Fruit fly (Drosophila melanogaster): ENCODE results near the gene Tgi.

Tgi gene

DNA sequence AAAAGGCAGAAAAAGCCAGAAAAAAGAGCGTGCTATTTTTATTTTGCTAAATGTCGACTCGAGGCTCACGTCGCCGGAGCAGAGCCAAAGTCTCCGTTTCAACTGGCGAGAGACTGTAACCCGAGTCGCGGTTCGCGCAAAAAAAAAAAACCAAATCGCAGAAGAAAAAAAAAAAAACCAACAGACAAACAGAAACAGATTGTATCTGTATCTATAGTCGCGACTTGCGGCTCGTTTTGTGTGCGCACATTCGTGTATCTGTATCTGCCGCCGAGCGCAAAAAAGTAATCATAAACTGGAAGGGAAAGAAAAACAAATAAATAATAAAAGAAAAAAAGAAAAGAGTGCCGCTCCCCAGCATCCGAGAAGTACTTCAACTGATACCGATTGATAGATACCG, 8.5 kb downstream of the Tgi start (continued):
- peak; percentile 60 for TF ChIP-seq Gug (GFP tag; IDR thresholded peaks at IDR 0.05)
- peak; percentile 56 for TF ChIP-seq Hr38 (GFP tag; optimal IDR thresholded peaks at IDR 0.05)
- TF ChIP-seq lz (GFP tag; optimal IDR thresholded peaks at IDR 0.05) = no peak
- no peak for TF ChIP-seq Blimp-1 (GFP tag; optimal IDR thresholded peaks at IDR 0.05)
- no peak for TF ChIP-seq Hr39 (GFP tag; optimal IDR thresholded peaks at IDR 0.05)
- TF ChIP-seq CG10669 (GFP tag; optimal IDR thresholded peaks at IDR 0.05) = peak; percentile 76
- TF ChIP-seq spab (GFP tag; optimal IDR thresholded peaks at IDR 0.05) = peak; percentile 91
- peak; percentile 57 for TF ChIP-seq CG10631 (GFP tag; optimal IDR thresholded peaks at IDR 0.05)
- peak; percentile 71 for TF ChIP-seq dsx (GFP tag; optimal IDR thresholded peaks at IDR 0.05; ENCODE audit: poor library complexity, severe bottlenecking)
- no peak for TF ChIP-seq Sox15 (GFP tag; optimal IDR thresholded peaks at IDR 0.05)
- peak; percentile 96 for TF ChIP-seq eg (GFP tag; IDR thresholded peaks at IDR 0.05)
- peak; percentile 93 for TF ChIP-seq CG8119 (GFP tag; IDR thresholded peaks at IDR 0.05)
- TF ChIP-seq CG31627 (GFP tag; optimal IDR thresholded peaks at IDR 0.05) = no peak
- peak; percentile 63 for TF ChIP-seq CG6792 (GFP tag; optimal IDR thresholded peaks at IDR 0.05)
- TF ChIP-seq CG16779 (tag; optimal IDR thresholded peaks at IDR 0.05) = peak; percentile 95
- peak; percentile 89 for TF ChIP-seq Eip78C (GFP tag)
- peak; percentile 90 for TF ChIP-seq net (GFP tag; optimal IDR thresholded peaks at IDR 0.05)
- peak; percentile 37 for TF ChIP-seq dac (GFP tag; optimal IDR thresholded peaks at IDR 0.05)
- TF ChIP-seq CG6163 (GFP tag; IDR thresholded peaks at IDR 0.05) = peak; percentile 97
- peak; percentile 69 for TF ChIP-seq CG8632 (GFP tag; optimal IDR thresholded peaks at IDR 0.05)
- TF ChIP-seq CG32006 (GFP tag; optimal IDR thresholded peaks at IDR 0.05) = peak; percentile 64
- TF ChIP-seq Ets96B (tag; optimal IDR thresholded peaks at IDR 0.05) = peak; percentile 73
- TF ChIP-seq CG9139 (GFP tag; optimal IDR thresholded peaks at IDR 0.05) = peak; percentile 94
- no peak for TF ChIP-seq fkh (GFP tag; optimal IDR thresholded peaks at IDR 0.05)
- peak; percentile 94 for TF ChIP-seq CG6808 (GFP tag; optimal IDR thresholded peaks at IDR 0.05)

dm6 chr3L:13497720-13498355, 11.2 kb downstream of the Tgi start:
- TF ChIP-seq dsx (GFP tag; optimal IDR thresholded peaks at IDR 0.05; ENCODE audit: poor library complexity, severe bottlenecking) (peak; percentile 67), Sox14 (GFP tag; optimal IDR thresholded peaks at IDR 0.05) (peak; percentile 17), eg (GFP tag; IDR thresholded peaks at IDR 0.05) (peak; percentile 64; the same call in 1 of the 3 replicates), Ets21C (GFP tag; optimal IDR thresholded peaks at IDR 0.05) (no peak), CG32006 (GFP tag; optimal IDR thresholded peaks at IDR 0.05) (peak; percentile 23), Smox (GFP tag; optimal IDR thresholded peaks at IDR 0.05) (no peak), Sox15 (GFP tag; optimal IDR thresholded peaks at IDR 0.05) (no peak), salr (GFP tag; optimal IDR thresholded peaks at IDR 0.05) (no peak), spab (GFP tag; optimal IDR thresholded peaks at IDR 0.05) (peak; percentile 59), Gug (GFP tag; IDR thresholded peaks at IDR 0.05) (no peak), fkh (GFP tag; optimal IDR thresholded peaks at IDR 0.05) (peak; percentile 80), Eip78C (GFP tag) (peak; percentile 39), CG16779 (tag; optimal IDR thresholded peaks at IDR 0.05) (peak; percentile 18), Hr39 (GFP tag; optimal IDR thresholded peaks at IDR 0.05) (no peak), Sox102F (GFP tag; optimal IDR thresholded peaks at IDR 0.05) (no peak), CG9139 (GFP tag; optimal IDR thresholded peaks at IDR 0.05) (peak; percentile 47), Hr4 (GFP tag; optimal IDR thresholded peaks at IDR 0.05) (no peak), CG6276 (GFP tag; optimal IDR thresholded peaks at IDR 0.05) (peak; percentile 41), CG3032 (tag; optimal IDR thresholded peaks at IDR 0.05) (peak; percentile 35), Eip75B (GFP tag; optimal IDR thresholded peaks at IDR 0.05) (no peak), fd85E (GFP tag; optimal IDR thresholded peaks at IDR 0.05) (no peak), Lpt (GFP tag; optimal IDR thresholded peaks at IDR 0.05) (peak; percentile 36), net (GFP tag; optimal IDR thresholded peaks at IDR 0.05) (peak; percentile 43), cyc (GFP tag; optimal IDR thresholded peaks at IDR 0.05) (no peak), CG7368 (GFP tag; optimal IDR thresholded peaks at IDR 0.05) (no peak), topi (GFP tag; optimal IDR thresholded peaks at IDR 0.05) (no peak), CG4318 (GFP tag; optimal IDR thresholded peaks at IDR 0.05) (no peak), CG6808 (GFP tag; optimal IDR thresholded peaks at IDR 0.05) (peak; percentile 72), CG8119 (GFP tag; IDR thresholded peaks at IDR 0.05) (peak; percentile 39; the same call in 1 of the 3 replicates), CG11762 (GFP tag; optimal IDR thresholded peaks at IDR 0.05; ENCODE audit: insufficient read depth) (no peak), fd59A (GFP tag; optimal IDR thresholded peaks at IDR 0.05) (peak; percentile 6), svp (GFP tag) (peak; percentile 17), CG34406 (GFP tag; optimal IDR thresholded peaks at IDR 0.05) (peak; percentile 1), CG8319 (GFP tag; optimal IDR thresholded peaks at IDR 0.05) (no peak), CG6854 (GFP tag; optimal IDR thresholded peaks at IDR 0.05) (peak; percentile 38), Ets96B (tag; optimal IDR thresholded peaks at IDR 0.05) (peak; percentile 38), CG15336 (GFP tag; IDR thresholded peaks at IDR 0.05) (peak; percentile 17; the same call in 1 of the 2 replicates)

All from whole organism, prepupa.